Worm (Caenorhabditis elegans) whole organism, L4 larva: ENCODE measurements around the gene slc-36.3.
A peak's percentile ranks its signal among the peaks of the same experiment; 100 is the strongest.

ENCODE experiments used
- F10B5.3 ChIP-seq: sonication (generic microtip); optimal IDR thresholded peaks from 2 replicates; lab custom pipeline; 2016; ENCODE audit warnings: mild to moderate bottlenecking, missing genetic modification characterization, missing compliant biosample characterization
- F37D6.2 ChIP-seq: sonication (generic microtip); optimal IDR thresholded peaks from 2 replicates; lab custom pipeline; 2016; ENCODE audit warnings: mild to moderate bottlenecking, missing genetic modification characterization, missing compliant biosample characterization
- F44E2.7 ChIP-seq: fragments of 200-800 bp; sonication (Bioruptor generic); IDR thresholded peaks from 2 replicates; pipeline ENCODE4 v2.1.2; 2022; ENCODE audit warnings: missing genetic modification characterization, missing compliant biosample characterization
- R02D3.7 ChIP-seq: fragments of 150-350 bp; sonication (generic microtip); optimal IDR thresholded peaks from 3 replicates; lab custom pipeline; 2014; ENCODE audit warnings: missing biosample characterization, missing genetic modification characterization
- T26A8.4 ChIP-seq: fragments of 200-800 bp; sonication (Bioruptor generic); IDR thresholded peaks from 2 replicates; pipeline ENCODE4 v1.3.6; 2022; ENCODE audit warnings: missing genetic modification characterization, missing compliant biosample characterization
- Y75B8A.6 ChIP-seq: fragments of 200-800 bp; sonication (Bioruptor generic); IDR thresholded peaks from 2 replicates; pipeline ENCODE4 v1.3.6; 2022; ENCODE audit warnings: missing genetic modification reagents, missing genetic modification characterization, missing compliant biosample characterization
- ZK337.2 ChIP-seq: fragments of 200-800 bp; sonication (Bioruptor generic); IDR thresholded peaks from 2 replicates; pipeline ENCODE4 v1.3.6; 2022; ENCODE audit warnings: missing genetic modification reagents, missing genetic modification characterization, missing compliant biosample characterization
- aly-2 ChIP-seq: sonication (generic microtip); optimal IDR thresholded peaks from 2 replicates; lab custom pipeline; 2018; ENCODE audit warnings: missing biosample characterization, missing genetic modification characterization
- ama-1 ChIP-seq: fragments of 150-350 bp; optimal IDR thresholded peaks from 2 replicates; lab custom pipeline; 2014; ENCODE audit warnings: inconsistent platforms, mixed read lengths
- attf-4 ChIP-seq: sonication (generic microtip); optimal IDR thresholded peaks from 3 replicates; lab custom pipeline; 2017; ENCODE audit warnings: missing biosample characterization, missing genetic modification characterization
- ceh-28 ChIP-seq: fragments of 150-350 bp; optimal IDR thresholded peaks from 2 replicates; lab custom pipeline; 2014; ENCODE audit warnings: missing biosample characterization, missing genetic modification reagents, missing genetic modification characterization
- ceh-32 ChIP-seq: sonication (generic microtip); optimal IDR thresholded peaks from 2 replicates; lab custom pipeline; 2016; ENCODE audit warnings: mild to moderate bottlenecking, missing genetic modification characterization, missing compliant biosample characterization; ENCODE audit not compliant: poor library complexity
- ceh-44 ChIP-seq: fragments of 200-800 bp; sonication (Bioruptor generic); IDR thresholded peaks from 2 replicates; pipeline ENCODE4 v1.3.6; 2022; ENCODE audit warnings: missing genetic modification reagents, missing genetic modification characterization, missing compliant biosample characterization
- ceh-62 ChIP-seq: sonication (generic microtip); optimal IDR thresholded peaks from 2 replicates; lab custom pipeline; 2017; ENCODE audit warnings: missing biosample characterization, missing genetic modification characterization
- cey-2 ChIP-seq: sonication (generic microtip); optimal IDR thresholded peaks from 3 replicates; lab custom pipeline; 2017; ENCODE audit warnings: missing genetic modification characterization, mild to moderate bottlenecking, missing compliant biosample characterization, antibody characterized with exemption, borderline replicate concordance; ENCODE audit not compliant: insufficient read depth
- ctbp-1 ChIP-seq: fragments of 200-800 bp; sonication (Bioruptor generic); IDR thresholded peaks from 2 replicates; pipeline ENCODE4 v1.3.6; 2022; ENCODE audit warnings: missing genetic modification reagents, missing genetic modification characterization, missing compliant biosample characterization
- daf-12 ChIP-seq: fragments of 150-350 bp; optimal IDR thresholded peaks from 2 replicates; lab custom pipeline; 2014; ENCODE audit warnings: missing biosample characterization, missing genetic modification reagents, missing genetic modification characterization
- daf-19 ChIP-seq: fragments of 200-800 bp; sonication (Bioruptor generic); conservative IDR thresholded peaks from 2 replicates; pipeline ENCODE4 v1.3.6; 2022; ENCODE audit warnings: missing genetic modification characterization, missing compliant biosample characterization
- daf-8 ChIP-seq: fragments of 200-800 bp; sonication (Bioruptor generic); IDR thresholded peaks from 2 replicates; pipeline ENCODE4 v1.3.6; 2022; ENCODE audit warnings: missing genetic modification characterization, missing compliant biosample characterization
- dmd-8 ChIP-seq: fragments of 200-800 bp; sonication (Bioruptor generic); IDR thresholded peaks from 2 replicates; pipeline ENCODE4 v1.3.6; 2022; ENCODE audit warnings: missing genetic modification characterization, missing compliant biosample characterization
- dmd-9 ChIP-seq: fragments of 200-800 bp; sonication (Bioruptor generic); IDR thresholded peaks from 2 replicates; pipeline ENCODE4 v1.3.6; 2022; ENCODE audit warnings: missing genetic modification reagents, missing genetic modification characterization, missing compliant biosample characterization
- duxl-1 ChIP-seq: sonication (generic microtip); optimal IDR thresholded peaks from 2 replicates; lab custom pipeline; 2016; ENCODE audit warnings: mild to moderate bottlenecking, missing genetic modification characterization, moderate library complexity, missing compliant biosample characterization; ENCODE audit not compliant: poor library complexity
- hlh-30 ChIP-seq: sonication (generic microtip); optimal IDR thresholded peaks from 2 replicates; lab custom pipeline; 2017; ENCODE audit warnings: antibody characterized with exemption, mild to moderate bottlenecking, missing genetic modification characterization, missing compliant biosample characterization; ENCODE audit not compliant: insufficient read depth
- hmg-1.1 ChIP-seq: fragments of 200-800 bp; sonication (Bioruptor generic); IDR thresholded peaks from 2 replicates; pipeline ENCODE4 v1.3.6; 2022; ENCODE audit warnings: missing genetic modification reagents, missing genetic modification characterization, missing compliant biosample characterization
- jun-1 ChIP-seq: fragments of 150-350 bp; optimal IDR thresholded peaks from 2 replicates; lab custom pipeline; 2014; ENCODE audit warnings: missing biosample characterization, missing genetic modification reagents, missing genetic modification characterization
- lin-13 ChIP-seq: fragments of 150-350 bp; optimal IDR thresholded peaks from 2 replicates; lab custom pipeline; 2014; ENCODE audit warnings: missing biosample characterization, missing genetic modification reagents, missing genetic modification characterization
- lin-15B ChIP-seq: fragments of 150-350 bp; sonication (generic microtip); optimal IDR thresholded peaks from 3 replicates; lab custom pipeline; 2014; ENCODE audit warnings: missing biosample characterization, missing genetic modification characterization
- lin-29 ChIP-seq: fragments of 200-800 bp; sonication (Bioruptor generic); IDR thresholded peaks from 2 replicates; pipeline ENCODE4 v1.3.6; 2022; ENCODE audit warnings: missing genetic modification reagents, missing genetic modification characterization, missing compliant biosample characterization
- lin-38 ChIP-seq: fragments of 200-800 bp; sonication (Bioruptor generic); IDR thresholded peaks from 2 replicates; pipeline ENCODE4 v1.3.6; 2022; ENCODE audit warnings: missing genetic modification reagents, missing genetic modification characterization, missing compliant biosample characterization
- lsy-2 ChIP-seq, 2 experiments: fragments of 150-350 bp in 1 of 2; sonication (generic microtip) in 1 of 2; optimal IDR thresholded peaks; 2 replicates each; lab custom pipeline; 2014 to 2017; ENCODE audit warnings: missing biosample characterization in 2 of 2, missing genetic modification characterization in 2 of 2
- madf-5 ChIP-seq, 2 experiments: fragments of 200-800 bp; sonication (Bioruptor generic); IDR thresholded peaks; 2 replicates each; pipeline ENCODE4 v1.3.6; 2022; ENCODE audit warnings: missing compliant biosample characterization in 2 of 2, missing genetic modification characterization in 2 of 2
- madf-9 ChIP-seq: fragments of 200-800 bp; sonication (Bioruptor generic); conservative IDR thresholded peaks from 2 replicates; pipeline ENCODE4 v1.3.6; 2022; ENCODE audit warnings: missing genetic modification reagents, missing genetic modification characterization, missing compliant biosample characterization
- mep-1 ChIP-seq: fragments of 150-350 bp; sonication (generic microtip); optimal IDR thresholded peaks from 3 replicates; lab custom pipeline; 2014; ENCODE audit warnings: missing biosample characterization, missing genetic modification characterization
- mxl-3 ChIP-seq: fragments of 200-800 bp; sonication (Bioruptor generic); optimal IDR thresholded peaks from 2 replicates; lab custom pipeline; 2018; ENCODE audit warnings: mild to moderate bottlenecking, missing genetic modification characterization, missing compliant biosample characterization
- nhr-10 ChIP-seq: fragments of 150-350 bp; optimal IDR thresholded peaks from 2 replicates; lab custom pipeline; 2014; ENCODE audit warnings: missing biosample characterization, missing genetic modification characterization
- nhr-11 ChIP-seq: fragments of 150-350 bp; optimal IDR thresholded peaks from 2 replicates; lab custom pipeline; 2014; ENCODE audit warnings: missing biosample characterization, missing genetic modification characterization
- nhr-237 ChIP-seq: sonication (generic microtip); optimal IDR thresholded peaks from 2 replicates; lab custom pipeline; 2017; ENCODE audit warnings: missing biosample characterization, missing genetic modification characterization
- nhr-41 ChIP-seq: fragments of 200-800 bp; sonication (Bioruptor generic); IDR thresholded peaks from 2 replicates; pipeline ENCODE4 v1.3.6; 2022; ENCODE audit warnings: missing genetic modification reagents, missing genetic modification characterization, missing compliant biosample characterization
- nhr-42 ChIP-seq: fragments of 200-800 bp; sonication (Bioruptor generic); IDR thresholded peaks from 2 replicates; pipeline ENCODE4 v1.3.6; 2022; ENCODE audit warnings: missing genetic modification characterization, missing compliant biosample characterization
- nhr-48 ChIP-seq: sonication (generic microtip); optimal IDR thresholded peaks from 2 replicates; lab custom pipeline; 2016; ENCODE audit warnings: mild to moderate bottlenecking, missing genetic modification characterization, missing compliant biosample characterization
- nhr-77 ChIP-seq: fragments of 150-350 bp; optimal IDR thresholded peaks from 2 replicates; lab custom pipeline; 2014; ENCODE audit warnings: missing biosample characterization, missing genetic modification characterization
- pha-4 ChIP-seq, 2 experiments: fragments of 150-350 bp in 1 of 2; fragments of 200-800 bp in 1 of 2; sonication (Bioruptor generic) in 1 of 2; IDR thresholded peaks in 1 of 2; optimal IDR thresholded peaks in 1 of 2; 2 replicates each; pipeline versions ENCODE4 v1.3.6 to Lab custom; 2014 to 2022; ENCODE audit warnings: missing genetic modification characterization in 2 of 2, missing genetic modification reagents in 2 of 2, missing biosample characterization in 1 of 2, missing compliant biosample characterization in 1 of 2
- rbr-2 ChIP-seq: sonication (generic microtip); optimal IDR thresholded peaks from 2 replicates; lab custom pipeline; 2016; ENCODE audit warnings: missing genotype, missing genetic modification characterization, missing compliant biosample characterization
- saeg-2 ChIP-seq: fragments of 200-800 bp; sonication (Bioruptor generic); IDR thresholded peaks from 2 replicates; pipeline ENCODE4 v1.3.6; 2022; ENCODE audit warnings: missing genetic modification reagents, missing genetic modification characterization, missing compliant biosample characterization
- snpc-4 ChIP-seq: fragments of 150-350 bp; optimal IDR thresholded peaks from 2 replicates; lab custom pipeline; 2014; ENCODE audit warnings: missing biosample characterization, missing genetic modification characterization
- tag-97 ChIP-seq: fragments of 200-800 bp; sonication (Bioruptor generic); IDR thresholded peaks from 2 replicates; pipeline ENCODE4 v1.3.6; 2022; ENCODE audit warnings: missing genetic modification characterization, missing compliant biosample characterization
- tra-1 ChIP-seq: fragments of 200-800 bp; sonication (Bioruptor generic); IDR thresholded peaks from 2 replicates; pipeline ENCODE4 v1.3.6; 2022; ENCODE audit warnings: missing genetic modification reagents, missing genetic modification characterization, missing compliant biosample characterization
- unc-130 ChIP-seq: sonication (generic microtip); optimal IDR thresholded peaks from 2 replicates; lab custom pipeline; 2016; ENCODE audit warnings: missing genetic modification reagents, missing genetic modification characterization, missing compliant biosample characterization
- vab-7 ChIP-seq: fragments of 200-800 bp; sonication (Bioruptor generic); IDR thresholded peaks from 2 replicates; pipeline ENCODE4 v1.3.6; 2022; ENCODE audit warnings: missing genetic modification reagents, missing genetic modification characterization, missing compliant biosample characterization
- zip-11 ChIP-seq: fragments of 200-800 bp; sonication (Bioruptor generic); IDR thresholded peaks from 2 replicates; pipeline ENCODE4 v1.3.6; 2022; ENCODE audit warnings: missing genetic modification characterization, missing compliant biosample characterization
- ztf-11 ChIP-seq: fragments of 150-350 bp; optimal IDR thresholded peaks from 2 replicates; lab custom pipeline; 2014; ENCODE audit warnings: missing biosample characterization, missing genetic modification characterization
- ztf-7 ChIP-seq: fragments of 150-350 bp; optimal IDR thresholded peaks from 2 replicates; lab custom pipeline; 2014; ENCODE audit warnings: missing biosample characterization, missing genetic modification characterization

The slc-36.3 gene

DNA sequence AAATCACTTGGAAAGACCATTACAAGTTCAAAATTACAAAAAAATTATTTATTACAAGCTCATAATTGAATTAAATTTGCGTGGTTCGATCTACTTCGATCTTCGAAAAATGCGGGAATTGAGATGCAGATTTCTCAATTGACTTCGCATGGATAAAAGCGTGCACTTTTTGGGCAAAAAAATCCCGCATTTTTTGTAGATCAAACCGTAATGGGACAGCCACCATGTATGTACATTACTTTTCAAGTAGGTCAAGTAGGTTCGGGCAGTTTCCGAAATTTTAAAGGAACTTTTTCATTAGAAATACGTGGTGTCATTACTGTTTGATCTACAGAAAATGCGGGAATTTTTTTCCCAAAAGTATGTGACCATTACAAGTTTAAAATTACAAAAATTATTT lies 46.5 kb downstream of the slc-36.3 start (continued):
- TF ChIP-seq pha-4 (GFP tag; IDR thresholded peaks at IDR 0.05; lab: Robert Waterston, UW) (no peak), pha-4 (tag; optimal IDR thresholded peaks at IDR 0.05; lab: Kevin White, UChicago) (no peak), jun-1 (tag; lab: Kevin White, UChicago) (no peak), nhr-41 (GFP tag; lab: Robert Waterston, UW) (no peak), duxl-1 (no peak), ztf-11 (tag; lab: Kevin White, UChicago) (no peak), ceh-44 (no peak), lsy-2 (tag; optimal IDR thresholded peaks at IDR 0.05; lab: Kevin White, UChicago) (no peak), nhr-237 (no peak), lin-29 (GFP tag; lab: Robert Waterston, UW) (no peak), nhr-77 (tag; lab: Kevin White, UChicago) (no peak), rbr-2 (tag; lab: Kevin White, UChicago) (no peak), daf-12 (tag; lab: Kevin White, UChicago) (no peak), snpc-4 (tag; lab: Kevin White, UChicago) (no peak), cey-2 (tag; lab: Kevin White, UChicago) (no peak), mep-1 (tag; lab: Kevin White, UChicago) (no peak), unc-130 (GFP tag; lab: Kevin White, UChicago) (no peak), ztf-7 (tag; lab: Kevin White, UChicago) (no peak), nhr-42 (GFP tag; lab: Robert Waterston, UW) (no peak), T26A8.4 (0 out of 2 replicates have a peak, but pooled peaks have one; percentile 23), F44E2.7 (GFP tag; lab: Robert Waterston, UW) (peak; percentile 57; the same call in 1 of the 2 replicates), nhr-48 (peak; percentile 16), Y75B8A.6 (GFP tag; lab: Robert Waterston, UW) (peak; percentile 30; the same call in 1 of the 2 replicates), madf-5 (GFP tag; IDR thresholded peaks at IDR 0.05; lab: Robert Waterston, UW) (no peak), R02D3.7 (tag; lab: Kevin White, UChicago) (no peak), nhr-11 (tag; lab: Kevin White, UChicago) (no peak), lin-13 (GFP tag; lab: Kevin White, UChicago) (no peak), mxl-3 (GFP tag; lab: Kevin White, UChicago) (no peak), ctbp-1 (GFP tag; lab: Robert Waterston, UW) (no peak), dmd-9 (GFP tag; lab: Robert Waterston, UW) (no peak), lin-15B (no peak), tag-97 (GFP tag; lab: Robert Waterston, UW) (no peak), vab-7 (GFP tag; lab: Robert Waterston, UW) (no peak), ZK337.2 (no peak), tra-1 (GFP tag; lab: Robert Waterston, UW) (peak; percentile 25; the same call in 1 of the 2 replicates), hmg-1.1 (GFP tag; lab: Robert Waterston, UW) (no peak), nhr-10 (no peak), dmd-8 (GFP tag; lab: Robert Waterston, UW) (0 out of 2 replicates have a peak, but pooled peaks have one; percentile 34), madf-9 (GFP tag; lab: Robert Waterston, UW) (0 out of 2 replicates have a peak, but pooled peaks have one; percentile 9), saeg-2 (GFP tag; lab: Robert Waterston, UW) (0 out of 2 replicates have a peak, but pooled peaks have one; percentile 49), daf-19 (GFP tag; lab: Robert Waterston, UW) (no peak), daf-8 (no peak), ceh-62 (tag; lab: Kevin White, UChicago) (no peak), zip-11 (GFP tag; lab: Robert Waterston, UW) (no peak), ceh-32 (tag; lab: Kevin White, UChicago) (no peak), hlh-30 (no peak), ama-1 (lab: Kevin White, UChicago) (no peak), F37D6.2 (no peak), attf-4 (tag; lab: Kevin White, UChicago) (no peak), ceh-28 (no peak), F10B5.3 (tag; lab: Kevin White, UChicago) (no peak), lin-38 (GFP tag; lab: Robert Waterston, UW) (peak; percentile 55), aly-2 (tag; lab: Kevin White, UChicago) (no peak)
